Fruit fly (Drosophila melanogaster) whole organism, embryonic: ENCODE measurements around the gene Fas3.

Source experiments
- Antp ChIP-seq: fragments of 200-800 bp; sonication (Bioruptor generic); optimal IDR thresholded peaks from 3 replicates; lab custom pipeline; 2016; ENCODE audit warnings: missing biosample characterization, missing genetic modification characterization
- Atf3 ChIP-seq: fragments of 200-800 bp; sonication (Bioruptor generic); optimal IDR thresholded peaks from 3 replicates; lab custom pipeline; 2016; ENCODE audit warnings: missing biosample characterization, missing genetic modification characterization
- BEAF-32 ChIP-seq: fragments of 200-800 bp; sonication (Bioruptor generic); optimal IDR thresholded peaks from 3 replicates; lab custom pipeline; 2017; ENCODE audit warnings: missing biosample characterization, missing genetic modification characterization, mild to moderate bottlenecking, moderate library complexity, missing genetic modification reagents
- CG10209 ChIP-seq: fragments of 200-800 bp; sonication (Bioruptor generic); optimal IDR thresholded peaks from 3 replicates; lab custom pipeline; 2017; ENCODE audit warnings: missing biosample characterization, mild to moderate bottlenecking, missing genetic modification characterization, missing genetic modification reagents
- CG10654 ChIP-seq: fragments of 200-800 bp; sonication (Bioruptor generic); optimal IDR thresholded peaks from 2 replicates; lab custom pipeline; 2016; ENCODE audit warnings: missing biosample characterization, missing genetic modification characterization
- CG13775 ChIP-seq: fragments of 200-800 bp; sonication (Bioruptor generic); optimal IDR thresholded peaks from 3 replicates; lab custom pipeline; 2017; ENCODE audit warnings: missing biosample characterization, mild to moderate bottlenecking, missing genetic modification characterization
- CG14050 ChIP-seq: fragments of 200-800 bp; sonication (Bioruptor generic); IDR thresholded peaks from 3 replicates; pipeline ENCODE4 v1.3.6; 2022; ENCODE audit warnings: missing biosample characterization, missing genetic modification characterization
- CG15479 ChIP-seq: fragments of 200-800 bp; sonication (Bioruptor generic); optimal IDR thresholded peaks from 3 replicates; lab custom pipeline; 2019; ENCODE audit warnings: missing biosample characterization, mild to moderate bottlenecking, missing genetic modification characterization, moderate library complexity
- CG17612 ChIP-seq: fragments of 200-800 bp; sonication (Bioruptor generic); IDR thresholded peaks from 2 replicates; pipeline ENCODE4 v1.3.6; 2022; ENCODE audit warnings: missing biosample characterization, missing genetic modification characterization
- CG18619 ChIP-seq: fragments of 200-800 bp; sonication (Bioruptor generic); optimal IDR thresholded peaks from 3 replicates; lab custom pipeline; 2017; ENCODE audit warnings: missing biosample characterization, mild to moderate bottlenecking, missing genetic modification characterization
- CG34376 ChIP-seq: fragments of 200-800 bp; sonication (Bioruptor generic); optimal IDR thresholded peaks from 2 replicates; lab custom pipeline; 2018; ENCODE audit warnings: missing biosample characterization, mild to moderate bottlenecking, missing genetic modification characterization
- CG5953 ChIP-seq: fragments of 200-800 bp; sonication (Bioruptor generic); IDR thresholded peaks from 2 replicates; pipeline ENCODE4 v1.3.6; 2022; ENCODE audit warnings: missing biosample characterization, missing genetic modification characterization
- CG6683 ChIP-seq: fragments of 200-800 bp; sonication (Bioruptor generic); optimal IDR thresholded peaks from 2 replicates; lab custom pipeline; 2017; ENCODE audit warnings: missing biosample characterization, mild to moderate bottlenecking, missing genetic modification characterization, missing genetic modification reagents
- CG6689 ChIP-seq: fragments of 200-800 bp; sonication (Bioruptor generic); IDR thresholded peaks from 2 replicates; pipeline ENCODE4 v1.3.6; 2022; ENCODE audit warnings: missing biosample characterization, missing genetic modification characterization
- CG6813 ChIP-seq: fragments of 200-800 bp; sonication (Bioruptor generic); optimal IDR thresholded peaks from 2 replicates; lab custom pipeline; 2017; ENCODE audit warnings: missing biosample characterization, missing genetic modification characterization, mild to moderate bottlenecking, moderate library complexity, missing genetic modification reagents
- CG7271 ChIP-seq: fragments of 200-800 bp; sonication (Bioruptor generic); optimal IDR thresholded peaks from 2 replicates; lab custom pipeline; 2018; ENCODE audit warnings: missing biosample characterization, mild to moderate bottlenecking, missing genetic modification characterization, moderate library complexity
- CG7745 ChIP-seq: fragments of 200-800 bp; sonication (Bioruptor generic); optimal IDR thresholded peaks from 2 replicates; lab custom pipeline; 2018; ENCODE audit warnings: missing biosample characterization, mild to moderate bottlenecking, missing genetic modification characterization, moderate library complexity
- CG7928 ChIP-seq: fragments of 200-800 bp; sonication (Bioruptor generic); optimal IDR thresholded peaks from 2 replicates; lab custom pipeline; 2017; ENCODE audit warnings: missing biosample characterization, mild to moderate bottlenecking, missing genetic modification characterization
- CG8765 ChIP-seq: fragments of 200-800 bp; sonication (Bioruptor generic); IDR thresholded peaks from 2 replicates; pipeline ENCODE4 v1.3.6; 2022; ENCODE audit warnings: missing biosample characterization, missing genetic modification characterization
- Chrac-16 ChIP-seq: fragments of 200-800 bp; sonication (Bioruptor generic); optimal IDR thresholded peaks from 3 replicates; lab custom pipeline; 2016; ENCODE audit warnings: missing biosample characterization, missing genetic modification characterization
- CrebB ChIP-seq: fragments of 200-800 bp; sonication (Bioruptor generic); optimal IDR thresholded peaks from 3 replicates; lab custom pipeline; 2018; ENCODE audit warnings: missing biosample characterization, mild to moderate bottlenecking, missing genetic modification characterization
- Dip3 ChIP-seq: fragments of 200-800 bp; sonication (Bioruptor generic); optimal IDR thresholded peaks from 3 replicates; lab custom pipeline; 2016; ENCODE audit warnings: missing biosample characterization, missing genetic modification characterization
- Dp ChIP-seq: fragments of 200-800 bp; sonication (Bioruptor generic); optimal IDR thresholded peaks from 2 replicates; lab custom pipeline; 2018; ENCODE audit warnings: missing biosample characterization, mild to moderate bottlenecking, missing genetic modification characterization, moderate library complexity
- HHEX ChIP-seq: fragments of 200-800 bp; sonication (Bioruptor generic); optimal IDR thresholded peaks from 3 replicates; lab custom pipeline; 2017; ENCODE audit warnings: missing biosample characterization, mild to moderate bottlenecking, missing genetic modification characterization, missing genetic modification reagents
- Hmr ChIP-seq: fragments of 200-800 bp; sonication (Bioruptor generic); optimal IDR thresholded peaks from 3 replicates; lab custom pipeline; 2017; ENCODE audit warnings: mild to moderate bottlenecking, missing biosample characterization, missing genetic modification reagents, missing genetic modification characterization
- Lim3 ChIP-seq: fragments of 200-800 bp; sonication (Bioruptor generic); IDR thresholded peaks from 2 replicates; pipeline ENCODE4 v1.3.6; 2022; ENCODE audit warnings: missing biosample characterization, missing genetic modification characterization
- Lpt ChIP-seq: fragments of >200 bp; optimal IDR thresholded peaks from 2 replicates; lab custom pipeline; 2018; ENCODE audit warnings: missing biosample characterization, missing genetic modification characterization
- Nf-YA ChIP-seq: fragments of 200-800 bp; sonication (Bioruptor generic); IDR thresholded peaks from 2 replicates; pipeline ENCODE4 v1.3.6; 2022; ENCODE audit warnings: missing biosample characterization, missing genetic modification characterization
- NfI ChIP-seq: fragments of 200-800 bp; sonication (Bioruptor generic); optimal IDR thresholded peaks from 3 replicates; lab custom pipeline; 2018; ENCODE audit warnings: missing biosample characterization, mild to moderate bottlenecking, missing genetic modification characterization, moderate library complexity
- Side ChIP-seq: fragments of 200-800 bp; sonication (Bioruptor generic); optimal IDR thresholded peaks from 2 replicates; lab custom pipeline; 2016; ENCODE audit warnings: missing biosample characterization, missing genetic modification characterization
- Tbp ChIP-seq: fragments of >200 bp; optimal IDR thresholded peaks from 2 replicates; lab custom pipeline; 2018; ENCODE audit warnings: missing biosample characterization, missing genetic modification characterization
- da ChIP-seq: fragments of 200-800 bp; sonication (Bioruptor generic); optimal IDR thresholded peaks from 2 replicates; lab custom pipeline; 2016; ENCODE audit warnings: missing biosample characterization, missing genetic modification characterization
- ewg ChIP-seq: fragments of 200-800 bp; sonication (Bioruptor generic); optimal IDR thresholded peaks from 3 replicates; lab custom pipeline; 2017; ENCODE audit warnings: mild to moderate bottlenecking, missing biosample characterization, missing genetic modification reagents, missing genetic modification characterization
- fd64A ChIP-seq: fragments of 200-800 bp; sonication (Bioruptor generic); optimal IDR thresholded peaks from 3 replicates; lab custom pipeline; 2018; ENCODE audit warnings: missing biosample characterization, mild to moderate bottlenecking, missing genetic modification characterization
- gem ChIP-seq: fragments of 200-800 bp; sonication (Bioruptor generic); optimal IDR thresholded peaks from 2 replicates; lab custom pipeline; 2019; ENCODE audit warnings: missing biosample characterization, mild to moderate bottlenecking, missing genetic modification characterization, moderate library complexity
- gfzf ChIP-seq: fragments of 200-800 bp; sonication (Bioruptor generic); optimal IDR thresholded peaks from 2 replicates; lab custom pipeline; 2016; ENCODE audit warnings: missing biosample characterization, mild to moderate bottlenecking, missing genetic modification characterization, moderate library complexity
- gsb ChIP-seq: fragments of 200-800 bp; sonication (Bioruptor generic); IDR thresholded peaks from 2 replicates; pipeline ENCODE4 v1.3.6; 2022; ENCODE audit warnings: missing biosample characterization, missing genetic modification characterization
- inv ChIP-seq: fragments of 200-800 bp; sonication (Bioruptor generic); IDR thresholded peaks from 2 replicates; pipeline ENCODE4 v1.3.6; 2022; ENCODE audit warnings: missing biosample characterization, missing genetic modification characterization; ENCODE audit not compliant: partially characterized antibody
- jing ChIP-seq: fragments of 200-800 bp; sonication (Bioruptor generic); optimal IDR thresholded peaks from 2 replicates; lab custom pipeline; 2018; ENCODE audit warnings: missing biosample characterization, mild to moderate bottlenecking, missing genetic modification characterization
- nerfin-2 ChIP-seq: fragments of 200-800 bp; sonication (Bioruptor generic); IDR thresholded peaks from 2 replicates; pipeline ENCODE4 v1.3.6; 2022; ENCODE audit warnings: missing biosample characterization, missing genetic modification characterization; ENCODE audit not compliant: partially characterized antibody
- org-1 ChIP-seq: fragments of 200-800 bp; sonication (Bioruptor generic); optimal IDR thresholded peaks from 2 replicates; lab custom pipeline; 2017; ENCODE audit warnings: missing biosample characterization, missing genetic modification characterization
- pita ChIP-seq: fragments of 200-800 bp; sonication (Bioruptor generic); optimal IDR thresholded peaks from 2 replicates; lab custom pipeline; 2017; ENCODE audit warnings: missing biosample characterization, mild to moderate bottlenecking, missing genetic modification characterization
- row ChIP-seq: fragments of 200-800 bp; sonication (Bioruptor generic); IDR thresholded peaks from 3 replicates; pipeline ENCODE4 v1.3.6; 2022; ENCODE audit warnings: missing biosample characterization, missing genetic modification characterization
- sob ChIP-seq: fragments of 200-800 bp; sonication (Bioruptor generic); IDR thresholded peaks from 2 replicates; pipeline ENCODE4 v1.3.6; 2022; ENCODE audit warnings: missing biosample characterization, missing genetic modification characterization
- stc ChIP-seq: fragments of 200-800 bp; sonication (Bioruptor generic); IDR thresholded peaks from 2 replicates; pipeline ENCODE4 v1.3.6; 2022; ENCODE audit warnings: missing biosample characterization, missing genetic modification characterization
- sug ChIP-seq: fragments of 200-800 bp; optimal IDR thresholded peaks from 2 replicates; lab custom pipeline; 2019; ENCODE audit warnings: missing biosample characterization, mild to moderate bottlenecking, missing genetic modification characterization, moderate library complexity
- tgo ChIP-seq: fragments of 200-800 bp; sonication (Bioruptor generic); IDR thresholded peaks from 3 replicates; pipeline ENCODE4 v1.3.6; 2022; ENCODE audit warnings: missing biosample characterization, missing genetic modification characterization
- trh ChIP-seq: fragments of 200-800 bp; sonication (Bioruptor generic); optimal IDR thresholded peaks from 2 replicates; lab custom pipeline; 2016; ENCODE audit warnings: missing biosample characterization, missing genetic modification characterization
- unpg ChIP-seq: fragments of 200-800 bp; sonication (Bioruptor generic); optimal IDR thresholded peaks from 3 replicates; lab custom pipeline; 2018; ENCODE audit warnings: missing biosample characterization, mild to moderate bottlenecking, missing genetic modification characterization, moderate library complexity
- vvl ChIP-seq: fragments of 200-800 bp; sonication (Bioruptor generic); IDR thresholded peaks from 2 replicates; pipeline ENCODE4 v1.3.6; 2022; ENCODE audit warnings: missing biosample characterization, missing genetic modification characterization
- zen2 ChIP-seq: fragments of 200-800 bp; sonication (Bioruptor generic); IDR thresholded peaks from 3 replicates; pipeline ENCODE4 v1.3.6; 2022; ENCODE audit warnings: missing biosample characterization, missing genetic modification characterization; ENCODE audit not compliant: partially characterized antibody

Fas3 gene

dm6 chr2L:18325120-18325581 is 5.2 kb downstream of the Fas3 start (continued):
- TF ChIP-seq Atf3 (GFP tag; lab: Kevin White, UChicago) (peak; percentile 85), NfI (GFP tag; lab: Kevin White, UChicago) (peak; percentile 84), BEAF-32 (GFP tag; lab: Kevin White, UChicago) (no peak), Nf-YA (peak; percentile 72; the same call in 1 of the 2 replicates), CG7745 (tag; lab: Kevin White, UChicago) (no peak), fd64A (GFP tag; lab: Kevin White, UChicago) (peak; percentile 76), Antp (GFP tag; lab: Kevin White, UChicago) (peak; percentile 85), da (GFP tag; lab: Kevin White, UChicago) (peak; percentile 59), sob (GFP tag; lab: Robert Waterston, UW) (peak; percentile 92), gsb (GFP tag; lab: Robert Waterston, UW) (no peak), CG6683 (GFP tag; lab: Kevin White, UChicago) (peak; percentile 30), vvl (peak; percentile 93), org-1 (GFP tag; lab: Kevin White, UChicago) (peak; percentile 71), Dp (GFP tag; lab: Kevin White, UChicago) (no peak), CrebB (tag; lab: Kevin White, UChicago) (peak; percentile 76), Dip3 (GFP tag; lab: Kevin White, UChicago) (peak; percentile 67), CG17612 (GFP tag; lab: Robert Waterston, UW) (no peak; the same call in 1 of the 2 replicates), CG18619 (GFP tag; lab: Kevin White, UChicago) (peak; percentile 71), nerfin-2 (GFP tag; lab: Robert Waterston, UW) (no peak), stc (GFP tag; lab: Robert Waterston, UW) (peak; percentile 79), CG5953 (peak; percentile 84), ewg (GFP tag; lab: Kevin White, UChicago) (peak; percentile 78), trh (peak; percentile 55), zen2 (no peak), HHEX (GFP tag; lab: Kevin White, UChicago) (peak; percentile 79), CG8765 (no peak), jing (GFP tag; lab: Kevin White, UChicago) (peak; percentile 83), CG10654 (GFP tag; lab: Kevin White, UChicago) (peak; percentile 79), CG15479 (GFP tag; lab: Kevin White, UChicago) (no peak), CG14050 (GFP tag; lab: Robert Waterston, UW) (peak; percentile 78), CG6689 (peak; percentile 88), CG13775 (GFP tag; lab: Kevin White, UChicago) (peak; percentile 73), CG34376 (GFP tag; lab: Kevin White, UChicago) (no peak), gem (tag; lab: Kevin White, UChicago) (peak; percentile 92), CG7271 (tag; lab: Kevin White, UChicago) (no peak), Lim3 (GFP tag; lab: Robert Waterston, UW) (peak; percentile 77), CG7928 (GFP tag; lab: Kevin White, UChicago) (peak; percentile 1), sug (tag; lab: Kevin White, UChicago) (peak; percentile 73), tgo (GFP tag; lab: Robert Waterston, UW) (peak; percentile 85), Tbp (no peak), unpg (GFP tag; lab: Kevin White, UChicago) (peak; percentile 86), Lpt (GFP tag; lab: Kevin White, UChicago) (no peak), pita (GFP tag; lab: Kevin White, UChicago) (no peak), CG6813 (GFP tag; lab: Kevin White, UChicago) (peak; percentile 60), gfzf (no peak), Chrac-16 (peak; percentile 77), Hmr (GFP tag; lab: Kevin White, UChicago) (peak; percentile 73), inv (GFP tag; lab: Robert Waterston, UW) (no peak), row (peak; percentile 91), CG10209 (GFP tag; lab: Kevin White, UChicago) (peak; percentile 82), Side (GFP tag; lab: Kevin White, UChicago) (peak; percentile 80)
